Fruit fly (Drosophila melanogaster) whole organism, prepupa: ENCODE results near the gene CG14777.

ENCODE experiments used
- CG11762 ChIP-seq: fragments of 200-800 bp; sonication (Bioruptor generic); optimal IDR thresholded peaks from 3 replicates; lab custom pipeline; 2016; ENCODE audit warnings: missing biosample characterization, missing genetic modification characterization; ENCODE audit not compliant: insufficient read depth
- CG16779 ChIP-seq: fragments of 200-800 bp; sonication (Bioruptor generic); optimal IDR thresholded peaks from 3 replicates; lab custom pipeline; 2017; ENCODE audit warnings: missing biosample characterization, mild to moderate bottlenecking, missing genetic modification characterization
- CG6792 ChIP-seq: fragments of 200-800 bp; sonication (Bioruptor generic); optimal IDR thresholded peaks from 3 replicates; lab custom pipeline; 2016; ENCODE audit warnings: missing biosample characterization, missing genetic modification characterization
- CG6854 ChIP-seq: fragments of 200-800 bp; sonication (Bioruptor generic); optimal IDR thresholded peaks from 2 replicates; lab custom pipeline; 2017; ENCODE audit warnings: missing biosample characterization, mild to moderate bottlenecking, missing genetic modification characterization
- CG8632 ChIP-seq: fragments of 200-800 bp; sonication (Bioruptor generic); optimal IDR thresholded peaks from 3 replicates; lab custom pipeline; 2016; ENCODE audit warnings: missing biosample characterization, missing genetic modification characterization
- Hr39 ChIP-seq: fragments of 200-800 bp; sonication (Bioruptor generic); optimal IDR thresholded peaks from 2 replicates; lab custom pipeline; 2016; ENCODE audit warnings: missing biosample characterization, missing genetic modification characterization
- fd85E ChIP-seq: fragments of 200-800 bp; sonication (Bioruptor generic); optimal IDR thresholded peaks from 3 replicates; lab custom pipeline; 2016; ENCODE audit warnings: missing biosample characterization, missing genetic modification characterization

- no peak for TF ChIP-seq CG11762 (GFP tag; lab: Kevin White, UChicago)
- no peak for TF ChIP-seq CG6854 (GFP tag; lab: Kevin White, UChicago)
- TF ChIP-seq fd85E (GFP tag; lab: Kevin White, UChicago) = no peak
- no peak for TF ChIP-seq CG16779 (tag; lab: Kevin White, UChicago)
- no peak for TF ChIP-seq Hr39
- TF ChIP-seq CG6792 (GFP tag; lab: Kevin White, UChicago) = no peak
- TF ChIP-seq CG8632 (GFP tag; lab: Kevin White, UChicago) = no peak
These were observed 10.9 kb downstream of the CG14777 start, which contains the start of the genes Rab27 and mei-38 for dm6 chrX:1476848-1477247.
